Worm (Caenorhabditis elegans) whole organism, mixed stage, embryonic: ENCODE measurements around the gene M02B1.3.

Source experiments
- bed-3 ChIP-seq: fragments of 200-800 bp; sonication (Bioruptor generic); optimal IDR thresholded peaks from 3 replicates; lab custom pipeline; 2018; ENCODE audit warnings: mild to moderate bottlenecking, missing genetic modification characterization, moderate library complexity, missing compliant biosample characterization
- blmp-1 ChIP-seq: fragments of 150-350 bp; optimal IDR thresholded peaks from 2 replicates; lab custom pipeline; 2014; ENCODE audit warnings: missing biosample characterization, missing genetic modification characterization
- ceh-39 ChIP-seq: fragments of 150-350 bp; optimal IDR thresholded peaks from 2 replicates; lab custom pipeline; 2014; ENCODE audit warnings: missing biosample characterization, missing genetic modification characterization
- ceh-43 ChIP-seq: fragments of 200-800 bp; sonication (Bioruptor generic); optimal IDR thresholded peaks from 2 replicates; lab custom pipeline; 2018; ENCODE audit warnings: mild to moderate bottlenecking, missing genetic modification characterization, moderate library complexity, missing compliant biosample characterization
- ceh-83 ChIP-seq: fragments of 200-800 bp; sonication (Bioruptor generic); optimal IDR thresholded peaks from 2 replicates; lab custom pipeline; 2018; ENCODE audit warnings: mild to moderate bottlenecking, missing genetic modification characterization, missing compliant biosample characterization
- ces-1 ChIP-seq: fragments of 150-350 bp; optimal IDR thresholded peaks from 2 replicates; lab custom pipeline; 2014; ENCODE audit warnings: missing biosample characterization, missing genetic modification reagents, missing genetic modification characterization
- cnd-1 ChIP-seq: fragments of 200-800 bp; sonication (Bioruptor generic); optimal IDR thresholded peaks from 2 replicates; lab custom pipeline; 2018; ENCODE audit warnings: mild to moderate bottlenecking, missing genetic modification characterization, missing compliant biosample characterization
- drap-1 ChIP-seq: fragments of 200-800 bp; sonication (Bioruptor generic); optimal IDR thresholded peaks from 3 replicates; lab custom pipeline; 2018; ENCODE audit warnings: mild to moderate bottlenecking, missing genetic modification characterization, missing compliant biosample characterization
- elt-1 ChIP-seq: sonication (generic microtip); optimal IDR thresholded peaks from 2 replicates; lab custom pipeline; 2017; ENCODE audit warnings: missing genetic modification characterization, mild to moderate bottlenecking, missing compliant biosample characterization, antibody characterized with exemption, moderate library complexity, borderline replicate concordance; ENCODE audit not compliant: insufficient read depth
- elt-3 ChIP-seq: fragments of 150-350 bp; optimal IDR thresholded peaks from 2 replicates; lab custom pipeline; 2014; ENCODE audit warnings: missing biosample characterization, missing genetic modification characterization
- flh-1 ChIP-seq: fragments of 200-800 bp; sonication (Bioruptor generic); optimal IDR thresholded peaks from 2 replicates; lab custom pipeline; 2018; ENCODE audit warnings: mild to moderate bottlenecking, missing genetic modification characterization, moderate library complexity, missing compliant biosample characterization
- hlh-1 ChIP-seq: fragments of 150-350 bp; optimal IDR thresholded peaks from 2 replicates; lab custom pipeline; 2014; ENCODE audit warnings: missing biosample characterization, missing genetic modification reagents, missing genetic modification characterization
- lin-13 ChIP-seq: fragments of 150-350 bp; optimal IDR thresholded peaks from 2 replicates; lab custom pipeline; 2014; ENCODE audit warnings: missing biosample characterization, missing genetic modification characterization
- lin-32 ChIP-seq: fragments of 200-800 bp; sonication (Bioruptor generic); optimal IDR thresholded peaks from 2 replicates; lab custom pipeline; 2018; ENCODE audit warnings: mild to moderate bottlenecking, missing genetic modification characterization, missing compliant biosample characterization
- mab-5 ChIP-seq: fragments of 150-350 bp; optimal IDR thresholded peaks from 2 replicates; lab custom pipeline; 2014; ENCODE audit warnings: missing biosample characterization, missing genetic modification characterization
- nhr-12 ChIP-seq: fragments of 150-350 bp; optimal IDR thresholded peaks from 2 replicates; lab custom pipeline; 2014; ENCODE audit warnings: missing biosample characterization, missing genetic modification characterization
- nhr-2 ChIP-seq: fragments of 150-350 bp; optimal IDR thresholded peaks from 2 replicates; lab custom pipeline; 2014; ENCODE audit warnings: missing biosample characterization, missing genetic modification characterization
- nhr-237 ChIP-seq: fragments of 150-350 bp; optimal IDR thresholded peaks from 2 replicates; lab custom pipeline; 2014; ENCODE audit warnings: missing biosample characterization, missing genetic modification characterization
- nhr-28 ChIP-seq: fragments of 150-350 bp; optimal IDR thresholded peaks from 2 replicates; lab custom pipeline; 2014; ENCODE audit warnings: missing biosample characterization, missing genetic modification characterization
- nhr-76 ChIP-seq: sonication (generic microtip); optimal IDR thresholded peaks from 2 replicates; lab custom pipeline; 2017; ENCODE audit warnings: missing biosample characterization, missing genetic modification characterization
- sem-2 ChIP-seq: fragments of 200-800 bp; sonication (Bioruptor generic); optimal IDR thresholded peaks from 2 replicates; lab custom pipeline; 2018; ENCODE audit warnings: mild to moderate bottlenecking, missing genetic modification characterization, missing compliant biosample characterization
- snpc-4 ChIP-seq: fragments of 150-350 bp; optimal IDR thresholded peaks from 2 replicates; lab custom pipeline; 2014; ENCODE audit warnings: missing biosample characterization, missing genetic modification characterization
- sptf-1 ChIP-seq: sonication (generic microtip); optimal IDR thresholded peaks from 2 replicates; lab custom pipeline; 2017; ENCODE audit warnings: mild to moderate bottlenecking, missing genetic modification characterization, moderate library complexity, missing compliant biosample characterization
- unc-120 ChIP-seq: sonication (generic microtip); optimal IDR thresholded peaks from 2 replicates; lab custom pipeline; 2017; ENCODE audit warnings: missing genetic modification characterization, missing compliant biosample characterization; ENCODE audit not compliant: poor library complexity, severe bottlenecking
- unc-39 ChIP-seq: fragments of 150-350 bp; optimal IDR thresholded peaks from 2 replicates; lab custom pipeline; 2014; ENCODE audit warnings: missing biosample characterization, missing genetic modification characterization
- unc-62 ChIP-seq: fragments of 150-350 bp; optimal IDR thresholded peaks from 2 replicates; lab custom pipeline; 2014; ENCODE audit warnings: missing biosample characterization, missing genetic modification reagents, missing genetic modification characterization

The M02B1.3 gene

DNA sequence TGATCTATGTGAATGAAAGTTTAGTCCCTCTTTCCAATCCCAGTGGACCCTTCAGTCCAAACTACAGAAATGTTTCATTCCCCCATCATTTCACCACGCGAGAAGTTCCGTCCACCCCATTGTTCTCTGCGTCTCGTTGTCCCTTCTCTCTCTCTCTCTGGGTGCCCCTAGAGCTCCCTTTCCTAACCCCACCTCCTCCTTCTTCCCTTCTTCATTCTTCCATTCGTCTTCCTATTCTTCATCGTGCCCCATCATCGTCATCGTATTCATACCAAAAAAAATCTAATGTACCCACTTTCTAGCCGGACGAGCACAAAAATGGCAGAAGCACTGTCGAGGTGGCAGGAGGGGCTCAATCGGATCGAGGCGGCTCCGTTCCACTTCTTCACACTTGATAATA is at the start of gene M02B1.3:
Gene M02B1.3 (plus strand): TSS at position 301 of the 400 bp plus-strand sequence.
- TF ChIP-seq sem-2 (no peak), unc-39 (tag; lab: Kevin White, UChicago) (no peak), bed-3 (GFP tag; lab: Kevin White, UChicago) (no peak), unc-120 (tag; lab: Kevin White, UChicago) (no peak), elt-3 (tag; lab: Kevin White, UChicago) (no peak), hlh-1 (no peak), elt-1 (no peak), nhr-12 (no peak), nhr-2 (no peak), sptf-1 (tag; lab: Kevin White, UChicago) (no peak), ceh-43 (GFP tag; lab: Kevin White, UChicago) (no peak), cnd-1 (tag; lab: Kevin White, UChicago) (no peak), ces-1 (GFP tag; lab: Kevin White, UChicago) (no peak), drap-1 (GFP tag; lab: Kevin White, UChicago) (no peak), unc-62 (GFP tag; lab: Kevin White, UChicago) (no peak), nhr-76 (no peak), blmp-1 (tag; lab: Kevin White, UChicago) (no peak)
- TF ChIP-seq, all 35 proteins: peak for 0

DNA sequence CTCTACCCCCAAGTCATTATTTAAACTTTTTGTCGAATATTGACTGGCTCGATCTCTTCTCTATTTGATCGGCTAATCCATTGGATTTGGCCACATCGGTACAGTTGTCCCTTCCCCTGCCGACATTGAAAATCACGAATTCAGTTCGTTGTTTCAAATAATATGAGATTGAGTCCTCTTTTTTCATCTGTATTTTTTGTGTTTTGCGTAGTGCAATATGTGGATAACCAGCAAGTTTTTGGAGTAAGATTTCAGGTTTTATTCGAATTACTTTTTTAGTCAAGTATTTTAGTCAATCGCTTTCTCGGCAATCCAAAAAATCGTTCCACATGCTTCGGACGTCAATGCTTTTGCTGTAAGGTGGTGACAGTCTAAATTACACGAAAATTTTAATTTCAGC is 47.2 kb upstream of the M02B1.3 start, which contains the start of gene F07C6.3:
Gene F07C6.3 (plus strand): TSS at position 148 of the 400 bp plus-strand sequence.
- no peak for TF ChIP-seq ceh-43 (GFP tag; lab: Kevin White, UChicago)
- TF ChIP-seq unc-120 (tag; lab: Kevin White, UChicago) = no peak
- no peak for TF ChIP-seq nhr-28
- TF ChIP-seq ceh-83 (GFP tag; lab: Kevin White, UChicago) = no peak
- TF ChIP-seq sem-2 = no peak

DNA sequence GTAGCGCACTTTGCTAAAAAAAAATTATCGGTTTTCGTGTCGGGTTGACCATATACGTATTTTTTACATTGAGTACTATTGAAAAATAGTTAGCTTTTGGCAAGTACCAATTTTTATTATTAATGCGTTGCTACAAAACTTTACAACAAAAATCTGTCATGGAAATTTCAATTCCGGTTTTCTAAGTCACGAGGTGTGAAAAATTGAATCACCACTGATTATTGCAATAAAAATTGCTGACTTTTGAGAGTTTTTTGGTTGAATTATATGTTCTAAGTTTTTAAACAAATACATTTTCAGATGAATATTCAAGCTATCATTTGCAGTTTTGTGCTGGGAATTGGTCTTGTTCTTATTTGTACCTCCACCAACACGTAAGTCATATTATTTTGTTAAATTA is 45.4 kb upstream of the M02B1.3 start, which contains the start of gene F07C6.2:
Gene F07C6.2 (plus strand): TSS at position 301 of the 400 bp plus-strand sequence.
- TF ChIP-seq cnd-1 (tag; lab: Kevin White, UChicago) (no peak), ceh-83 (GFP tag; lab: Kevin White, UChicago) (no peak), blmp-1 (tag; lab: Kevin White, UChicago) (no peak), unc-62 (GFP tag; lab: Kevin White, UChicago) (no peak), lin-32 (GFP tag; lab: Kevin White, UChicago) (no peak), ceh-43 (GFP tag; lab: Kevin White, UChicago) (no peak), nhr-237 (tag; lab: Kevin White, UChicago) (no peak), ceh-39 (tag; lab: Kevin White, UChicago) (no peak), elt-3 (tag; lab: Kevin White, UChicago) (no peak)

DNA sequence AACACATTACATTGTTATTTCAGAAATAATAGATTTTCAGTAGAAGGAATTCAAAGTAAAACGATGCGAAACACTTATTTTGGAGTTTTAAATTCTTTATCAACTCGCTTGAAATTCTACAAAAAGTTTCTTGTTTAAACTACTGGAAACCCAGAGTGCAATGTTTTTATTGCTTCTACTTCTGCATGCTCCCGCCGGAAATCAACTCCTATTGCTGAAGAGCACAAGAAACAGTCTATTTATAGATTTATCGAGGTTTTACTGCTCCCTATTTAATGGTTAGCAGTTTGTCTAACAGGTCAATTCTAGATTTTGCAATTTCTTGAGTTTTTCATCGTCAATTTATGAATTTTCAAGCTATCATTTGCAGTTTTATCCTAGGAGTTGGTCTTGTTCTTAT is 43.8 kb upstream of the M02B1.3 start, which contains the start of gene F07C6.6:
Gene F07C6.6 (plus strand): TSS at position 301 of the 400 bp plus-strand sequence.
- no peak for TF ChIP-seq lin-13 (tag; lab: Kevin White, UChicago)
- no peak for TF ChIP-seq blmp-1 (tag; lab: Kevin White, UChicago)
- TF ChIP-seq ces-1 (GFP tag; lab: Kevin White, UChicago) = no peak
- no peak for TF ChIP-seq lin-32 (GFP tag; lab: Kevin White, UChicago)
- no peak for TF ChIP-seq unc-62 (GFP tag; lab: Kevin White, UChicago)
- no peak for TF ChIP-seq nhr-28

DNA sequence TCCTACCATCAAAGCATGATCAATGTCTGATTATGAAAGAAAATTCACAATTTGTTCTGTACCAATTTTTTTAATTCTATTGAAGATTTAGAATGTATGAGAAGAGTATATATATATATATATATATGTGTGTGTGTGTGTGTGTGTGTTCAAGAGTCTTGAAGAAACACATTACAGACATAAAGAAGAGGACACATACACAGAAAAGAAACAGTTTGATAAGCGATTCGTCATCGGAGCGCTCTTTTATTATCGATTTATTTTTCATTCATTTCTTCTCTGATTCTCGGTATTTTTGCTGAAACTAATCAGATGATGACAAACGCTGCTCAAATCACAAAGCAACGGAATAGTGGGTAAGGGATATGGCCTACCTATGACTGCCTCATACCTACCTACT is 42.7 kb upstream of the M02B1.3 start, which contains the start of gene pin-2:
Gene pin-2 (plus strand): TSS at position 227 of the 400 bp plus-strand sequence.
- no peak for TF ChIP-seq elt-3 (tag; lab: Kevin White, UChicago)
- TF ChIP-seq ceh-43 (GFP tag; lab: Kevin White, UChicago) = no peak
- no peak for TF ChIP-seq mab-5 (tag; lab: Kevin White, UChicago)
- no peak for TF ChIP-seq snpc-4
- no peak for TF ChIP-seq lin-13 (tag; lab: Kevin White, UChicago)
- no peak for TF ChIP-seq cnd-1 (tag; lab: Kevin White, UChicago)
- TF ChIP-seq drap-1 (GFP tag; lab: Kevin White, UChicago) = no peak
- no peak for TF ChIP-seq nhr-237 (tag; lab: Kevin White, UChicago)
- TF ChIP-seq ceh-83 (GFP tag; lab: Kevin White, UChicago) = no peak
- TF ChIP-seq ceh-39 (tag; lab: Kevin White, UChicago) = no peak
- no peak for TF ChIP-seq unc-120 (tag; lab: Kevin White, UChicago)
- no peak for TF ChIP-seq blmp-1 (tag; lab: Kevin White, UChicago)
- TF ChIP-seq flh-1 (GFP tag; lab: Kevin White, UChicago) = no peak
- TF ChIP-seq nhr-76 = no peak
- TF ChIP-seq lin-32 (GFP tag; lab: Kevin White, UChicago) = no peak
